Fruit fly (Drosophila melanogaster) whole organism, embryonic: Measurements from ENCODE around the gene CG31960.

Experiments used
- Bteb2 ChIP-seq: fragments of 200-800 bp; sonication (Bioruptor generic); optimal IDR thresholded peaks from 2 replicates; lab custom pipeline; 2016; ENCODE audit warnings: missing biosample characterization, missing genetic modification characterization
- CG11398 ChIP-seq: fragments of 200-800 bp; sonication (Bioruptor generic); optimal IDR thresholded peaks from 2 replicates; lab custom pipeline; 2016; ENCODE audit warnings: missing biosample characterization, missing genetic modification characterization
- CG11695 ChIP-seq: fragments of 200-800 bp; sonication (Bioruptor generic); IDR thresholded peaks from 3 replicates; pipeline ENCODE4 v1.3.6; 2022; ENCODE audit warnings: missing biosample characterization, missing genetic modification characterization
- CG12744 ChIP-seq: fragments of 200-800 bp; sonication (Bioruptor generic); optimal IDR thresholded peaks from 2 replicates; lab custom pipeline; 2016; ENCODE audit warnings: missing biosample characterization, missing genetic modification characterization
- CG14441 ChIP-seq: fragments of 200-800 bp; sonication (Bioruptor generic); IDR thresholded peaks from 2 replicates; pipeline ENCODE4 v1.3.6; 2022; ENCODE audit warnings: missing biosample characterization, missing genetic modification characterization
- CG14710 ChIP-seq: fragments of 200-800 bp; sonication (Bioruptor generic); optimal IDR thresholded peaks from 3 replicates; lab custom pipeline; 2019; ENCODE audit warnings: missing biosample characterization, mild to moderate bottlenecking, missing genetic modification characterization, moderate library complexity
- CG14860 ChIP-seq: fragments of 200-800 bp; sonication (Bioruptor generic); IDR thresholded peaks from 3 replicates; pipeline ENCODE4 v1.3.6; 2022; ENCODE audit warnings: missing biosample characterization, missing genetic modification characterization; ENCODE audit not compliant: partially characterized antibody
- CG15269 ChIP-seq: fragments of 200-800 bp; sonication (Bioruptor generic); optimal IDR thresholded peaks from 2 replicates; lab custom pipeline; 2018; ENCODE audit warnings: missing biosample characterization, mild to moderate bottlenecking, missing genetic modification characterization, moderate library complexity
- CG16863 ChIP-seq: fragments of 200-800 bp; sonication (Bioruptor generic); optimal IDR thresholded peaks from 3 replicates; lab custom pipeline; 2016; ENCODE audit warnings: missing biosample characterization, missing genetic modification characterization
- CG17186 ChIP-seq: fragments of 200-800 bp; sonication (Bioruptor generic); optimal IDR thresholded peaks from 3 replicates; lab custom pipeline; 2017; ENCODE audit warnings: missing biosample characterization, missing genetic modification reagents, missing genetic modification characterization
- CG1832 ChIP-seq: fragments of 200-800 bp; sonication (Bioruptor generic); optimal IDR thresholded peaks from 2 replicates; lab custom pipeline; 2017; ENCODE audit warnings: missing biosample characterization, mild to moderate bottlenecking, missing genetic modification characterization, inconsistent platforms
- CG18476 ChIP-seq: fragments of 200-800 bp; sonication (Bioruptor generic); optimal IDR thresholded peaks from 2 replicates; lab custom pipeline; 2016; ENCODE audit warnings: missing biosample characterization, mild to moderate bottlenecking, missing genetic modification characterization
- CG3995 ChIP-seq: fragments of 200-800 bp; sonication (Bioruptor generic); optimal IDR thresholded peaks from 3 replicates; lab custom pipeline; 2016; ENCODE audit warnings: missing biosample characterization, missing genetic modification characterization
- CG4328 ChIP-seq: fragments of 200-800 bp; sonication (Bioruptor generic); optimal IDR thresholded peaks from 3 replicates; lab custom pipeline; 2017; ENCODE audit warnings: missing biosample characterization, missing genetic modification reagents, missing genetic modification characterization
- CG4730 ChIP-seq: fragments of 200-800 bp; sonication (Bioruptor generic); IDR thresholded peaks from 2 replicates; pipeline ENCODE4 v1.3.6; 2022; ENCODE audit warnings: missing biosample characterization, missing genetic modification characterization
- CG5953 ChIP-seq: fragments of 200-800 bp; sonication (Bioruptor generic); IDR thresholded peaks from 2 replicates; pipeline ENCODE4 v1.3.6; 2022; ENCODE audit warnings: missing biosample characterization, missing genetic modification characterization
- CG7357 ChIP-seq: fragments of 200-800 bp; sonication (Bioruptor generic); IDR thresholded peaks from 3 replicates; pipeline ENCODE4 v1.3.6; 2022; ENCODE audit warnings: missing biosample characterization, missing genetic modification characterization
- CG9215 ChIP-seq: fragments of 200-800 bp; sonication (Bioruptor generic); IDR thresholded peaks from 2 replicates; pipeline ENCODE4 v1.3.6; 2022; ENCODE audit warnings: missing biosample characterization, missing genetic modification characterization
- CG9876 ChIP-seq: fragments of 200-800 bp; sonication (Bioruptor generic); optimal IDR thresholded peaks from 2 replicates; lab custom pipeline; 2016; ENCODE audit warnings: missing biosample characterization, missing genetic modification characterization
- Chrac-16 ChIP-seq: fragments of 200-800 bp; sonication (Bioruptor generic); optimal IDR thresholded peaks from 3 replicates; lab custom pipeline; 2016; ENCODE audit warnings: missing biosample characterization, missing genetic modification characterization
- HLH54F ChIP-seq: fragments of 200-800 bp; sonication (Bioruptor generic); optimal IDR thresholded peaks from 3 replicates; lab custom pipeline; 2016; ENCODE audit warnings: missing biosample characterization, missing genetic modification characterization
- HmgD ChIP-seq: fragments of 200-800 bp; sonication (Bioruptor generic); optimal IDR thresholded peaks from 3 replicates; lab custom pipeline; 2016; ENCODE audit warnings: missing biosample characterization, missing genetic modification characterization
- Mad ChIP-seq: fragments of 200-800 bp; sonication (Bioruptor generic); optimal IDR thresholded peaks from 2 replicates; lab custom pipeline; 2016; ENCODE audit warnings: missing biosample characterization, missing genetic modification characterization
- NFAT ChIP-seq: fragments of 200-800 bp; sonication (Bioruptor generic); IDR thresholded peaks from 2 replicates; pipeline ENCODE4 v1.3.6; 2022; ENCODE audit warnings: missing biosample characterization, missing genetic modification characterization
- Oaz ChIP-seq: fragments of 200-800 bp; sonication (Bioruptor generic); IDR thresholded peaks from 2 replicates; pipeline ENCODE4 v1.3.6; 2022; ENCODE audit warnings: missing biosample characterization, missing genetic modification characterization
- Optix ChIP-seq: fragments of 200-800 bp; sonication (Bioruptor generic); IDR thresholded peaks from 3 replicates; pipeline ENCODE4 v1.3.6; 2022; ENCODE audit warnings: missing biosample characterization, missing genetic modification characterization
- Six4 ChIP-seq: fragments of 200-800 bp; sonication (Bioruptor generic); optimal IDR thresholded peaks from 2 replicates; lab custom pipeline; 2016; ENCODE audit warnings: missing biosample characterization, missing genetic modification characterization
- Stat92E ChIP-seq, 3 experiments: fragments of >200 bp in 2 of 3; fragments of 200-800 bp in 1 of 3; sonication (Bioruptor generic) in 1 of 3; optimal IDR thresholded peaks; 2 replicates each; lab custom pipeline; 2017 to 2019; ENCODE audit warnings: missing biosample characterization in 3 of 3, missing genetic modification characterization in 3 of 3, mild to moderate bottlenecking in 1 of 3, moderate library complexity in 1 of 3
- Xbp1 ChIP-seq: fragments of 200-800 bp; sonication (Bioruptor generic); optimal IDR thresholded peaks from 3 replicates; lab custom pipeline; 2016; ENCODE audit warnings: missing biosample characterization, mild to moderate bottlenecking, missing genetic modification characterization
- ase ChIP-seq: fragments of 200-800 bp; sonication (Bioruptor generic); IDR thresholded peaks from 3 replicates; pipeline ENCODE4 v1.3.6; 2022; ENCODE audit warnings: missing biosample characterization, missing genetic modification characterization
- bowl ChIP-seq: fragments of 200-800 bp; sonication (Bioruptor generic); IDR thresholded peaks from 2 replicates; pipeline ENCODE4 v1.3.6; 2022; ENCODE audit warnings: missing biosample characterization, missing genetic modification characterization
- br ChIP-seq: fragments of >200 bp; optimal IDR thresholded peaks from 2 replicates; lab custom pipeline; 2017
- cad ChIP-seq: fragments of >200 bp; optimal IDR thresholded peaks from 2 replicates; lab custom pipeline; 2017; ENCODE audit warnings: missing biosample characterization, missing genetic modification characterization
- cas ChIP-seq: fragments of 200-800 bp; sonication (Bioruptor generic); IDR thresholded peaks from 2 replicates; pipeline ENCODE4 v1.3.6; 2022; ENCODE audit warnings: missing biosample characterization, missing genetic modification characterization
- chn ChIP-seq: fragments of 200-800 bp; sonication (Bioruptor generic); optimal IDR thresholded peaks from 2 replicates; lab custom pipeline; 2016; ENCODE audit warnings: missing biosample characterization, missing genetic modification characterization
- ci ChIP-seq: fragments of 200-800 bp; sonication (Bioruptor generic); IDR thresholded peaks from 3 replicates; pipeline ENCODE4 v1.3.6; 2022; ENCODE audit warnings: missing biosample characterization, missing genetic modification characterization
- disco-r ChIP-seq: fragments of 200-800 bp; sonication (Bioruptor generic); optimal IDR thresholded peaks from 2 replicates; lab custom pipeline; 2016; ENCODE audit warnings: missing biosample characterization, missing genetic modification characterization
- esg ChIP-seq: fragments of 200-800 bp; sonication (Bioruptor generic); conservative IDR thresholded peaks from 2 replicates; pipeline ENCODE4 v1.3.6; 2022; ENCODE audit warnings: missing biosample characterization, missing genetic modification characterization
- eve ChIP-seq, 2 experiments: fragments of >200 bp; optimal IDR thresholded peaks; 2 replicates each; lab custom pipeline; 2017; ENCODE audit warnings: missing biosample characterization in 2 of 2, missing genetic modification characterization in 2 of 2
- exex ChIP-seq: fragments of 200-800 bp; sonication (Bioruptor generic); optimal IDR thresholded peaks from 4 replicates; lab custom pipeline; 2018; ENCODE audit warnings: missing biosample characterization, mild to moderate bottlenecking, missing genetic modification characterization, moderate library complexity
- fd3F ChIP-seq: fragments of 200-800 bp; sonication (Bioruptor generic); optimal IDR thresholded peaks from 2 replicates; lab custom pipeline; 2018; ENCODE audit warnings: missing biosample characterization, mild to moderate bottlenecking, missing genetic modification characterization, moderate library complexity
- jumu ChIP-seq: fragments of 200-800 bp; sonication (Bioruptor generic); optimal IDR thresholded peaks from 3 replicates; lab custom pipeline; 2016; ENCODE audit warnings: missing biosample characterization, missing genetic modification characterization
- luna ChIP-seq: fragments of 200-800 bp; sonication (Bioruptor generic); optimal IDR thresholded peaks from 2 replicates; lab custom pipeline; 2016; ENCODE audit warnings: missing biosample characterization, missing genetic modification characterization
- pan ChIP-seq, 4 experiments: fragments of >200 bp in 3 of 4; fragments of 200-800 bp in 1 of 4; sonication (Bioruptor generic) in 1 of 4; optimal IDR thresholded peaks in 3 of 4; IDR thresholded peaks in 1 of 4; 2 replicates each; pipeline versions ENCODE4 v1.3.6 to Lab custom; 2017 to 2022; ENCODE audit warnings: missing biosample characterization in 2 of 4, missing genetic modification characterization in 2 of 4, mixed read lengths in 1 of 4
- rib ChIP-seq: fragments of 200-800 bp; sonication (Bioruptor generic); IDR thresholded peaks from 2 replicates; pipeline ENCODE4 v1.3.6; 2022; ENCODE audit warnings: missing biosample characterization, missing genetic modification characterization
- sim ChIP-seq: fragments of 200-800 bp; sonication (Bioruptor generic); IDR thresholded peaks from 2 replicates; pipeline ENCODE4 v1.3.6; 2022; ENCODE audit warnings: missing biosample characterization, missing genetic modification characterization
- sima ChIP-seq: fragments of 200-800 bp; sonication (Bioruptor generic); optimal IDR thresholded peaks from 2 replicates; lab custom pipeline; 2016; ENCODE audit warnings: missing biosample characterization, missing genetic modification characterization
- sna ChIP-seq: fragments of 200-800 bp; sonication (Bioruptor generic); IDR thresholded peaks from 2 replicates; pipeline ENCODE4 v1.3.6; 2022; ENCODE audit warnings: missing biosample characterization, missing genetic modification characterization; ENCODE audit not compliant: partially characterized antibody
- sob ChIP-seq: fragments of 200-800 bp; sonication (Bioruptor generic); IDR thresholded peaks from 2 replicates; pipeline ENCODE4 v1.3.6; 2022; ENCODE audit warnings: missing biosample characterization, missing genetic modification characterization
- zen ChIP-seq: fragments of 200-800 bp; sonication (Bioruptor generic); optimal IDR thresholded peaks from 3 replicates; lab custom pipeline; 2018; ENCODE audit warnings: missing biosample characterization, mild to moderate bottlenecking, missing genetic modification characterization, moderate library complexity
- zfh1 ChIP-seq: fragments of 200-800 bp; sonication (Bioruptor generic); IDR thresholded peaks from 3 replicates; pipeline ENCODE4 v1.3.6; 2022; ENCODE audit warnings: missing biosample characterization, missing genetic modification characterization

CG31960 gene

DNA sequence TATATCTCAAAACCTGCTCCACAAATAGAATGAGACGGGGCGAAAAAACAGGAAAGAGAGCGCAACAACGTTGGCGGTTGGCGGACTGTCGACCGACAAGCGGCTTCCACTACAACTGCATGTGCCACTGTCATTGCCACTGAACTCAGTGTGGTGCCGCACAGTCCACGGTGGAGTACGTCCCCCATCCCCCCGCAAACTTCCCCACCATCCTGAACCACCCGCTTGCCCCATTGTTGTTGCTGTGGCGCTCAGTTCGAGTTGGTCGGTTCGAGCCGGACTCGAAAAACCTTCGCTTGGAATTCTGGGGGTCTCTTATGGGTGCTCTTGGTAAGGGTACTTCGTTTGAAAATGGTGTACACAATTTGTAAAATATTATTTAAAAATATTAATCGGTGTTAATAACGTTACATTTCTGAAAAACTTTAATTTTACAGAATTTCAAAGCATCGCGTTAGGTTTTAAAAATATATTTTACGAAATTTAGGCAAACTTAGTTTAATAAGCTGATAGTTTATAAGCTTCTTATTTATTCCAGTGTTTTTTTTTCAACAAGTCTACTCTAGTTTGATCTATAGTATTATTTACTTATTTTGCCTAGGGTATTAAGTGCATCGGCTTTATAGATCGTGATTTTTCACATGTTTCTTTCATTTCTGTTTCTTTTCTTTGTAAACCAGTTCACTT lies 11.7 kb upstream of the CG31960 start (continued):
- TF ChIP-seq CG1832 (GFP tag; lab: Kevin White, UChicago) (peak; percentile 71), CG3995 (GFP tag; lab: Kevin White, UChicago) (no peak), CG4730 (GFP tag; lab: Robert Waterston, UW) (no peak), CG5953 (no peak), eve (GFP tag; optimal IDR thresholded peaks at IDR 0.05; lab: Kevin White, UChicago) (peak in 1 of 2 experiments; percentile 53), CG4328 (GFP tag; lab: Kevin White, UChicago) (peak; percentile 29), rib (GFP tag; lab: Robert Waterston, UW) (peak; percentile 34; the same call in 1 of the 2 replicates), zen (no peak), fd3F (GFP tag; lab: Kevin White, UChicago) (peak; percentile 10), Chrac-16 (GFP tag; lab: Kevin White, UChicago) (peak; percentile 23), cad (GFP tag; lab: Kevin White, UChicago) (no peak), esg (GFP tag; lab: Robert Waterston, UW) (no peak), sna (GFP tag; lab: Robert Waterston, UW) (peak; percentile 16; the same call in 1 of the 2 replicates), pan (optimal IDR thresholded peaks at IDR 0.05; lab: Kevin White, UChicago) (no peak), pan (GFP tag; optimal IDR thresholded peaks at IDR 0.05 in 1 of 2, IDR thresholded peaks at IDR 0.05 in 1 of 2) (no peak), sim (GFP tag; lab: Robert Waterston, UW) (no peak), CG17186 (GFP tag; lab: Kevin White, UChicago) (no peak), CG14441 (no peak), disco-r (GFP tag; lab: Kevin White, UChicago) (no peak), CG14860 (no peak), Stat92E (GFP tag; optimal IDR thresholded peaks at IDR 0.05; lab: Kevin White, UChicago) (peak in 1 of 3 experiments; percentile 22), Mad (GFP tag; lab: Kevin White, UChicago) (no peak), CG16863 (no peak), HLH54F (GFP tag; lab: Kevin White, UChicago) (no peak), CG7357 (GFP tag; lab: Robert Waterston, UW) (0 out of 3 replicates have a peak, but pooled peaks have one; percentile 18), CG15269 (tag; lab: Kevin White, UChicago) (peak; percentile 66), HmgD (GFP tag; lab: Kevin White, UChicago) (no peak), zfh1 (GFP tag; lab: Robert Waterston, UW) (no peak), ase (GFP tag; lab: Robert Waterston, UW) (no peak), ci (no peak; the same call in 2 of the 3 replicates), Bteb2 (peak; percentile 0), CG18476 (GFP tag; lab: Kevin White, UChicago) (peak; percentile 40), Optix (GFP tag; lab: Robert Waterston, UW) (no peak), sima (GFP tag; lab: Kevin White, UChicago) (no peak), CG9215 (GFP tag; lab: Robert Waterston, UW) (no peak), NFAT (GFP tag; lab: Robert Waterston, UW) (no peak), jumu (GFP tag; lab: Kevin White, UChicago) (no peak), CG9876 (no peak), exex (no peak), CG12744 (GFP tag; lab: Kevin White, UChicago) (peak; percentile 22), chn (no peak), Six4 (GFP tag; lab: Kevin White, UChicago) (peak; percentile 10), CG11695 (GFP tag; lab: Robert Waterston, UW) (peak; percentile 40; the same call in 2 of the 3 replicates), cas (GFP tag; lab: Robert Waterston, UW) (no peak), br (lab: Kevin White, UChicago) (no peak), luna (GFP tag; lab: Kevin White, UChicago) (no peak), Oaz (GFP tag; lab: Robert Waterston, UW) (no peak), CG14710 (peak; percentile 71), bowl (peak; percentile 71), sob (no peak), CG11398 (no peak), Xbp1 (peak; percentile 44)
